Fruit fly (Drosophila melanogaster): Measurements from ENCODE around the gene CG15465.

Gene CG15465

dm6 chrX:5082840-5083646 is 2.5 kb upstream of the CG15465 start (continued):
- peak; percentile 6 for TF ChIP-seq CG9797 (GFP tag; optimal IDR thresholded peaks at IDR 0.05)
- TF ChIP-seq Dref (GFP tag; IDR thresholded peaks at IDR 0.05) = peak; percentile 48
- TF ChIP-seq bbx (GFP tag; IDR thresholded peaks at IDR 0.05; ENCODE audit: partially characterized antibody) = peak; percentile 43
- TF ChIP-seq pum (GFP tag; optimal IDR thresholded peaks at IDR 0.05) = peak; percentile 10
- peak; percentile 31 for TF ChIP-seq sug (tag; optimal IDR thresholded peaks at IDR 0.05)
- peak; percentile 55 for TF ChIP-seq BEAF-32 (GFP tag; optimal IDR thresholded peaks at IDR 0.05)
- no peak for TF ChIP-seq lov (optimal IDR thresholded peaks at IDR 0.05)
- TF ChIP-seq lov (GFP tag; IDR thresholded peaks at IDR 0.05) = 0 out of 3 replicates have a peak, but pooled peaks have one; percentile 53
- no peak for TF ChIP-seq CG11723 (GFP tag; optimal IDR thresholded peaks at IDR 0.05)
- TF ChIP-seq kni (GFP tag; optimal IDR thresholded peaks at IDR 0.05) = peak; percentile 24
- peak; percentile 39 for TF ChIP-seq Hmr (GFP tag; optimal IDR thresholded peaks at IDR 0.05)
- TF ChIP-seq CG1603 (tag; optimal IDR thresholded peaks at IDR 0.05) = peak; percentile 73
- no peak for TF ChIP-seq CG13775 (GFP tag; optimal IDR thresholded peaks at IDR 0.05)
- TF ChIP-seq Rfx (GFP tag; IDR thresholded peaks at IDR 0.05) = peak; percentile 68
- peak; percentile 14 for TF ChIP-seq emc (GFP tag; optimal IDR thresholded peaks at IDR 0.05)
- TF ChIP-seq ken (GFP tag; IDR thresholded peaks at IDR 0.05) = peak; percentile 57; the same call in 1 of the 3 replicates
- TF ChIP-seq ci (GFP tag; IDR thresholded peaks at IDR 0.05) = peak; percentile 59; the same call in 2 of the 3 replicates
- no peak for TF ChIP-seq CG13123 (GFP tag; optimal IDR thresholded peaks at IDR 0.05)
- peak; percentile 94 for TF ChIP-seq E2f2 (GFP tag; IDR thresholded peaks at IDR 0.05)
- peak; percentile 29; the same call in 1 of the 3 replicates for TF ChIP-seq Opbp (GFP tag; IDR thresholded peaks at IDR 0.05; ENCODE audit: partially characterized antibody)
- no peak for TF ChIP-seq CG11398 (GFP tag; optimal IDR thresholded peaks at IDR 0.05)
- no peak for TF ChIP-seq CG7357 (GFP tag; IDR thresholded peaks at IDR 0.05)
- peak; percentile 51; the same call in 1 of the 3 replicates for TF ChIP-seq CG6791 (GFP tag; IDR thresholded peaks at IDR 0.05; ENCODE audit: partially characterized antibody)
- peak; percentile 98 for TF ChIP-seq CG2116 (GFP tag; optimal IDR thresholded peaks at IDR 0.05)
- TF ChIP-seq CG33213 (GFP tag; optimal IDR thresholded peaks at IDR 0.05) = peak; percentile 34
- TF ChIP-seq CG10543 (GFP tag; optimal IDR thresholded peaks at IDR 0.05) = peak; percentile 42
- TF ChIP-seq CoRest (tag; optimal IDR thresholded peaks at IDR 0.05) = no peak
- peak; percentile 32 for TF ChIP-seq CG7786 (GFP tag; optimal IDR thresholded peaks at IDR 0.05)
- no peak for TF ChIP-seq onecut (GFP tag; IDR thresholded peaks at IDR 0.05)
- peak; percentile 83 for TF ChIP-seq Ets97D (GFP tag; optimal IDR thresholded peaks at IDR 0.05)
- TF ChIP-seq NC2β (GFP tag; optimal IDR thresholded peaks at IDR 0.05) = peak; percentile 36
- TF ChIP-seq dm (GFP tag; optimal IDR thresholded peaks at IDR 0.05) = peak; percentile 34
- TF ChIP-seq bcd (GFP tag; optimal IDR thresholded peaks at IDR 0.05) = peak; percentile 1
- TF ChIP-seq CG7928 (GFP tag; optimal IDR thresholded peaks at IDR 0.05) = peak; percentile 89
- peak; percentile 71 for TF ChIP-seq CG15479 (GFP tag; optimal IDR thresholded peaks at IDR 0.05)
- TF ChIP-seq nmo (GFP tag; optimal IDR thresholded peaks at IDR 0.05) = no peak
- TF ChIP-seq CG30431 (GFP tag; optimal IDR thresholded peaks at IDR 0.05) = no peak
- peak; percentile 90 for TF ChIP-seq CG11696 (GFP tag; IDR thresholded peaks at IDR 0.05)
- peak in 1 of 2 experiments; percentile 32 for TF ChIP-seq chif (GFP tag; optimal IDR thresholded peaks at IDR 0.05)
- TF ChIP-seq Bgb (GFP tag; IDR thresholded peaks at IDR 0.05; ENCODE audit: partially characterized antibody) = peak; percentile 47; the same call in 1 of the 2 replicates
- peak; percentile 81 for TF ChIP-seq sens (GFP tag)
- TF ChIP-seq pho (GFP tag; optimal IDR thresholded peaks at IDR 0.05) = peak; percentile 45
- TF ChIP-seq CG11247 (GFP tag; IDR thresholded peaks at IDR 0.05) = 0 out of 2 replicates have a peak, but pooled peaks have one; percentile 26
- peak; percentile 29; the same call in 1 of the 2 replicates for TF ChIP-seq Scr (GFP tag; IDR thresholded peaks at IDR 0.05; ENCODE audit: partially characterized antibody)
- peak; percentile 54 for TF ChIP-seq CG12769 (tag; optimal IDR thresholded peaks at IDR 0.05)
- TF ChIP-seq Med (GFP tag) = peak; percentile 96
- TF ChIP-seq CG6765 (GFP tag; optimal IDR thresholded peaks at IDR 0.05) = peak; percentile 18
- TF ChIP-seq CG12155 (GFP tag; optimal IDR thresholded peaks at IDR 0.05) = peak; percentile 21
